Worm (Caenorhabditis elegans): Measurements from ENCODE around the gene magi-1.
A peak's percentile ranks its signal among the peaks of the same experiment; 100 is the strongest.

Gene magi-1

ce11 chrIV:11681905-11682304 is 32.9 kb upstream of the magi-1 start, which contains the start of gene ZK792.4:
ZK792.4 (minus strand) TSS chrIV:11682005.
- TF ChIP-seq nhr-77 (tag; optimal IDR thresholded peaks at IDR 0.05): no peak
- no peak for TF ChIP-seq egl-27 (tag; optimal IDR thresholded peaks at IDR 0.05)
- no peak for TF ChIP-seq aha-1 (tag; optimal IDR thresholded peaks at IDR 0.05)
- TF ChIP-seq sptf-1 (tag; optimal IDR thresholded peaks at IDR 0.05): no peak
- no peak for TF ChIP-seq dpl-1 (GFP tag; optimal IDR thresholded peaks at IDR 0.05)
- no peak for TF ChIP-seq nhr-76 (tag; optimal IDR thresholded peaks at IDR 0.05)
- no peak for TF ChIP-seq dsc-1 (tag; optimal IDR thresholded peaks at IDR 0.05)
- TF ChIP-seq nhr-84 (tag; optimal IDR thresholded peaks at IDR 0.05): no peak
- no peak for TF ChIP-seq blmp-1 (tag; optimal IDR thresholded peaks at IDR 0.05)

DNA sequence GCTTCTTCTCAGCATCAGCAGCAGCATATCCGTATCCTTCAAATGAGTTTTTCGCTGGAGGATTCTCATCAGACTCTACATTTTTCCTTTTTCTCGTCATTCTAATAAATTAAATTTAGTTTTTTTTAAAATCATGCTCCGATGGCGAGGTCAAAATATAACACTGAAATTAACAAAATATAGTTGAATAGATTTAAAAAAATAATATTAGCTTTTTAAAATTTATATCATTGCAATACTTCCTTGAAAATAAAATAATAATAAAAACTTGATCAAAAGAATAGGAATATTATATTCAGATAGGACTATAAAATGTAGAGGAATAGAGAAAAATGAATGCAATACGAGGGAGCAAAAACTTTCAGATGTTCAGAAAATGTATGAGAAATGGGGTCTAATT is 26.8 kb upstream of the magi-1 start, which contains the start of gene ZK792.5:
ZK792.5 (minus strand) TSS at position 101 of the 400 bp plus-strand sequence.
- TF ChIP-seq unc-130 (tag; optimal IDR thresholded peaks at IDR 0.05) (no peak), elt-2 (tag; optimal IDR thresholded peaks at IDR 0.05) (no peak), nhr-90 (tag; optimal IDR thresholded peaks at IDR 0.05; ENCODE audit: poor library complexity) (no peak), egl-13 (tag; optimal IDR thresholded peaks at IDR 0.05) (no peak)

DNA sequence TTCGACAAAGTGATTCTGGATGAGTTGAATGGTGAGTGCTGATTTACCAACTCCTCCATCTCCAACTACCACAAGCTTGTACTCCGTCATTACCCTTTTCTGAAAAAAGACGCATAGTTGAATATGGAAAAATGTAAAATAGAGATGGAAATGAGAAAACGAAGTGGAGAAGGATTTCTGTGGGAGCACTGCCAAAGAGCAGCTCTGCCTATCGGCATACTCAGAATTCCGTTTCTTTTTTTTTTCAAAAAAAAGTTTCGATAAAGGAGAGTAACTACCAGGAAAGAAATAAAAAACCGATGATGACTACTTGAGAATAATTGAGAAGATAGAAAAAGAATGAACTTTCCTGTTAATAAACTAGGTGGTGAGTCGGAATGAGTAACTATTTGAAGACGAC is 23.9 kb upstream of the magi-1 start, which contains the start of gene let-60:
let-60 (minus strand) TSS at position 101 of the 400 bp plus-strand sequence.
- TF ChIP-seq ztf-11 (tag; optimal IDR thresholded peaks at IDR 0.05) (no peak), hpl-2 (GFP tag; optimal IDR thresholded peaks at IDR 0.05) (no peak), fos-1 (tag; optimal IDR thresholded peaks at IDR 0.05) (no peak), fkh-10 (GFP tag; optimal IDR thresholded peaks at IDR 0.05) (no peak), sox-4 (tag; optimal IDR thresholded peaks at IDR 0.05) (no peak), mdl-1 (tag; optimal IDR thresholded peaks at IDR 0.05) (no peak), lin-15B (tag; optimal IDR thresholded peaks at IDR 0.05) (no peak), efl-3 (GFP tag; optimal IDR thresholded peaks at IDR 0.05) (no peak), hlh-17 (GFP tag; optimal IDR thresholded peaks at IDR 0.05; ENCODE audit: borderline replicate concordance) (no peak), nhr-19 (GFP tag; conservative IDR thresholded peaks at IDR 0.05) (no peak), nhr-71 (tag; optimal IDR thresholded peaks at IDR 0.05) (no peak), nhr-11 (tag; optimal IDR thresholded peaks at IDR 0.05) (no peak), dsc-1 (tag; optimal IDR thresholded peaks at IDR 0.05) (no peak), tlp-1 (tag; optimal IDR thresholded peaks at IDR 0.05) (no peak), unc-62 (GFP tag; optimal IDR thresholded peaks at IDR 0.05) (no peak), pqm-1 (tag; optimal IDR thresholded peaks at IDR 0.05) (no peak), mep-1 (tag; optimal IDR thresholded peaks at IDR 0.05) (no peak), nhr-90 (tag; optimal IDR thresholded peaks at IDR 0.05; ENCODE audit: poor library complexity) (no peak), F16B12.6 (tag; optimal IDR thresholded peaks at IDR 0.05) (no peak)

ce11 chrIV:11691524-11691923 is 23.3 kb upstream of the magi-1 start:
- TF ChIP-seq lin-15B (tag; optimal IDR thresholded peaks at IDR 0.05) (no peak), rnt-1 (tag; optimal IDR thresholded peaks at IDR 0.05) (peak; percentile 38), nhr-85 (tag) (peak; percentile 59), efl-1 (optimal IDR thresholded peaks at IDR 0.05) (no peak), efl-1 (GFP tag; optimal IDR thresholded peaks at IDR 0.05 in 1 of 2) (peak in 1 of 2 experiments; percentile 0), unc-30 (tag; optimal IDR thresholded peaks at IDR 0.05) (no peak), blmp-1 (tag; optimal IDR thresholded peaks at IDR 0.05) (peak; percentile 68)

ce11 chrIV:11692071-11692673 is 22.7 kb upstream of the magi-1 start:
- TF ChIP-seq nhr-20 (tag; optimal IDR thresholded peaks at IDR 0.05) (peak; percentile 85), ceh-90 (tag; optimal IDR thresholded peaks at IDR 0.05) (no peak), ztf-4 (tag; optimal IDR thresholded peaks at IDR 0.05) (peak; percentile 22), zag-1 (tag; optimal IDR thresholded peaks at IDR 0.05) (no peak), hpl-2 (GFP tag; optimal IDR thresholded peaks at IDR 0.05) (no peak), lin-13 (GFP tag; optimal IDR thresholded peaks at IDR 0.05) (peak; percentile 71), nhr-85 (tag) (peak; percentile 86), egl-13 (tag; optimal IDR thresholded peaks at IDR 0.05) (peak; percentile 62), F16B12.6 (tag; optimal IDR thresholded peaks at IDR 0.05) (no peak), ceh-63 (GFP tag; optimal IDR thresholded peaks at IDR 0.05) (no peak), sup-37 (GFP tag; optimal IDR thresholded peaks at IDR 0.05) (no peak), mdl-1 (tag; optimal IDR thresholded peaks at IDR 0.05) (peak in 1 of 2 experiments; percentile 80), Y116A8C.19 (tag; optimal IDR thresholded peaks at IDR 0.05; ENCODE audit: borderline replicate concordance) (no peak), rnt-1 (tag; optimal IDR thresholded peaks at IDR 0.05) (peak; percentile 80), pax-3 (tag; optimal IDR thresholded peaks at IDR 0.05) (no peak), dpl-1 (GFP tag; optimal IDR thresholded peaks at IDR 0.05) (peak; percentile 34 to 61 (median 48)), snu-23 (GFP tag; optimal IDR thresholded peaks at IDR 0.05) (peak; percentile 88), aha-1 (tag; optimal IDR thresholded peaks at IDR 0.05) (no peak)

All from whole organism, L1 larva.